Worm (Caenorhabditis elegans) whole organism, L3 larva: ENCODE measurements around the gene srsx-1.

Experiments
- aly-2 ChIP-seq: fragments of 150-350 bp; optimal IDR thresholded peaks from 2 replicates; lab custom pipeline; 2014; ENCODE audit warnings: missing biosample characterization, missing genetic modification characterization
- elt-3 ChIP-seq, 3 experiments: fragments of 150-350 bp in 1 of 3; sonication (generic microtip) in 2 of 3; optimal IDR thresholded peaks; 2 replicates in 2 of 3; 4 replicates in 1 of 3; lab custom pipeline; 2014 to 2017; ENCODE audit warnings: missing biosample characterization in 3 of 3, missing genetic modification characterization in 3 of 3
- fkh-10 ChIP-seq: sonication (generic microtip); optimal IDR thresholded peaks from 2 replicates; lab custom pipeline; 2017; ENCODE audit warnings: missing biosample characterization, missing genetic modification reagents, missing genetic modification characterization
- mdl-1 ChIP-seq: fragments of 150-350 bp; optimal IDR thresholded peaks from 2 replicates; lab custom pipeline; 2014; ENCODE audit warnings: missing biosample characterization, missing genetic modification characterization
- nfya-1 ChIP-seq: sonication (generic microtip); optimal IDR thresholded peaks from 2 replicates; lab custom pipeline; 2017; ENCODE audit warnings: missing genetic modification characterization, mild to moderate bottlenecking, missing compliant biosample characterization, antibody characterized with exemption, moderate library complexity; ENCODE audit not compliant: insufficient read depth
- nhr-12 ChIP-seq: fragments of 150-350 bp; optimal IDR thresholded peaks from 2 replicates; lab custom pipeline; 2014; ENCODE audit warnings: missing biosample characterization, missing genetic modification characterization
- nhr-23 ChIP-seq: fragments of 150-350 bp; optimal IDR thresholded peaks from 2 replicates; lab custom pipeline; 2014; ENCODE audit warnings: missing biosample characterization, missing genetic modification reagents, missing genetic modification characterization
- nhr-28 ChIP-seq: fragments of 150-350 bp; optimal IDR thresholded peaks from 2 replicates; lab custom pipeline; 2014; ENCODE audit warnings: missing biosample characterization, missing genetic modification characterization
- nhr-77 ChIP-seq: fragments of 150-350 bp; optimal IDR thresholded peaks from 2 replicates; lab custom pipeline; 2014; ENCODE audit warnings: missing biosample characterization, missing genetic modification characterization
- pha-4 ChIP-seq: fragments of 150-350 bp; optimal IDR thresholded peaks from 2 replicates; lab custom pipeline; 2014; ENCODE audit warnings: missing biosample characterization, missing genetic modification reagents, missing genetic modification characterization
- ztf-4 ChIP-seq: fragments of 150-350 bp; optimal IDR thresholded peaks from 2 replicates; lab custom pipeline; 2014; ENCODE audit warnings: missing biosample characterization, missing genetic modification characterization

DNA sequence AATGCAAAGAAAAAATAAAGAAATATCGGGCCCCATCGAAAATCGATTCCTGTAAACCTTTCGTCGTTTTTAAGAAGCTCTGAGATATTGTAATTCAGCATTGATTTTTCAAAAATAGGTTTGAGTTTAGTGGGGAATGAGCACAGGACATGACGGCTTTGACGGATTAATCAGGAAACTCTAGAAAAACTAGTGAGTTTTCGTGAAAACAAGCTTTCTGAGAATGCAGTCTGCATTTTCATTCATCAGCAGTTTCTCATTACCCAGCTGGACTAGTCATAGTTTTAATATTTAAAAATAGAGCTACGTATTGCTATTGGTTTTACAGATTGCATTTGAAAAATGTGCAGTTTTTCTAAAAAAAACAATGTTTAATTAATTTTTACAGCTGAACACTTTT is 14.4 kb upstream of the srsx-1 start, which contains the start of gene srz-47:
- TF ChIP-seq nfya-1 (tag; lab: Kevin White, UChicago) (no peak), nhr-12 (tag; lab: Kevin White, UChicago) (no peak), nhr-77 (no peak), ztf-4 (no peak), elt-3 (tag; optimal IDR thresholded peaks at IDR 0.05; lab: Kevin White, UChicago) (no peak), nhr-23 (tag; lab: Kevin White, UChicago) (no peak), fkh-10 (GFP tag; lab: Kevin White, UChicago) (no peak), nhr-28 (tag; lab: Kevin White, UChicago) (no peak), pha-4 (tag; lab: Kevin White, UChicago) (no peak), aly-2 (tag; lab: Kevin White, UChicago) (no peak), mdl-1 (no peak)
